Worm (Caenorhabditis elegans) whole organism, L4 larva: ENCODE results near the gene Y57A10A.31.
"Not testable (repeated sequence)": the region's sequence is repeated elsewhere in the genome, so short reads cannot be mapped to it uniquely, and the experiment has no call there.

Experiments used
- D1046.2 ChIP-seq: fragments of 200-800 bp; sonication (Bioruptor generic); IDR thresholded peaks from 2 replicates; pipeline ENCODE4 v1.3.6; 2022; ENCODE audit warnings: missing genetic modification characterization, missing compliant biosample characterization
- F10B5.3 ChIP-seq: sonication (generic microtip); optimal IDR thresholded peaks from 2 replicates; lab custom pipeline; 2016; ENCODE audit warnings: mild to moderate bottlenecking, missing genetic modification characterization, missing compliant biosample characterization
- aha-1 ChIP-seq: fragments of 150-350 bp; peaks from one replicate; lab custom pipeline; 2014; ENCODE audit warnings: missing biosample characterization, missing genetic modification characterization
- attf-4 ChIP-seq: sonication (generic microtip); optimal IDR thresholded peaks from 3 replicates; lab custom pipeline; 2017; ENCODE audit warnings: missing biosample characterization, missing genetic modification characterization
- ceh-28 ChIP-seq: fragments of 150-350 bp; optimal IDR thresholded peaks from 2 replicates; lab custom pipeline; 2014; ENCODE audit warnings: missing biosample characterization, missing genetic modification reagents, missing genetic modification characterization
- ceh-44 ChIP-seq: fragments of 200-800 bp; sonication (Bioruptor generic); IDR thresholded peaks from 2 replicates; pipeline ENCODE4 v1.3.6; 2022; ENCODE audit warnings: missing genetic modification reagents, missing genetic modification characterization, missing compliant biosample characterization
- daf-19 ChIP-seq: fragments of 200-800 bp; sonication (Bioruptor generic); conservative IDR thresholded peaks from 2 replicates; pipeline ENCODE4 v1.3.6; 2022; ENCODE audit warnings: missing genetic modification characterization, missing compliant biosample characterization
- dve-1 ChIP-seq: sonication (generic microtip); optimal IDR thresholded peaks from 2 replicates; lab custom pipeline; 2017; ENCODE audit warnings: antibody characterized with exemption, mild to moderate bottlenecking, missing genetic modification characterization, missing compliant biosample characterization; ENCODE audit not compliant: insufficient read depth
- gei-8 ChIP-seq: fragments of 200-800 bp; sonication (Bioruptor generic); optimal IDR thresholded peaks from 2 replicates; lab custom pipeline; 2018; ENCODE audit warnings: mild to moderate bottlenecking, missing genetic modification characterization, missing compliant biosample characterization
- lin-13 ChIP-seq: fragments of 150-350 bp; optimal IDR thresholded peaks from 2 replicates; lab custom pipeline; 2014; ENCODE audit warnings: missing biosample characterization, missing genetic modification reagents, missing genetic modification characterization
- lin-15B ChIP-seq: fragments of 150-350 bp; sonication (generic microtip); optimal IDR thresholded peaks from 3 replicates; lab custom pipeline; 2014; ENCODE audit warnings: missing biosample characterization, missing genetic modification characterization
- lin-38 ChIP-seq: fragments of 200-800 bp; sonication (Bioruptor generic); IDR thresholded peaks from 2 replicates; pipeline ENCODE4 v1.3.6; 2022; ENCODE audit warnings: missing genetic modification reagents, missing genetic modification characterization, missing compliant biosample characterization
- lin-39 ChIP-seq: fragments of 150-350 bp; optimal IDR thresholded peaks from 2 replicates; lab custom pipeline; 2014; ENCODE audit warnings: missing biosample characterization, missing genetic modification reagents, missing genetic modification characterization
- madf-5 ChIP-seq, 2 experiments: fragments of 200-800 bp; sonication (Bioruptor generic); IDR thresholded peaks; 2 replicates each; pipeline ENCODE4 v1.3.6; 2022; ENCODE audit warnings: missing compliant biosample characterization in 2 of 2, missing genetic modification characterization in 2 of 2
- mes-2 ChIP-seq: sonication (generic microtip); optimal IDR thresholded peaks from 2 replicates; lab custom pipeline; 2016; ENCODE audit warnings: missing genotype, mild to moderate bottlenecking, missing genetic modification characterization, missing compliant biosample characterization; ENCODE audit not compliant: poor library complexity, severe bottlenecking
- mxl-2 ChIP-seq: fragments of 200-800 bp; sonication (Bioruptor generic); conservative IDR thresholded peaks from 2 replicates; pipeline ENCODE4 v1.3.6; 2022; ENCODE audit warnings: missing genetic modification reagents, missing genetic modification characterization, missing compliant biosample characterization
- mxl-3 ChIP-seq: fragments of 200-800 bp; sonication (Bioruptor generic); optimal IDR thresholded peaks from 2 replicates; lab custom pipeline; 2018; ENCODE audit warnings: mild to moderate bottlenecking, missing genetic modification characterization, missing compliant biosample characterization
- nhr-10 ChIP-seq: fragments of 150-350 bp; optimal IDR thresholded peaks from 2 replicates; lab custom pipeline; 2014; ENCODE audit warnings: missing biosample characterization, missing genetic modification characterization
- nhr-111 ChIP-seq: fragments of 200-800 bp; sonication (Bioruptor generic); optimal IDR thresholded peaks from 2 replicates; lab custom pipeline; 2018; ENCODE audit warnings: mild to moderate bottlenecking, missing genetic modification characterization, missing compliant biosample characterization
- nhr-28 ChIP-seq: fragments of 150-350 bp; optimal IDR thresholded peaks from 2 replicates; lab custom pipeline; 2014; ENCODE audit warnings: missing biosample characterization, missing genetic modification characterization
- pha-4 ChIP-seq, 2 experiments: fragments of 150-350 bp in 1 of 2; fragments of 200-800 bp in 1 of 2; sonication (Bioruptor generic) in 1 of 2; IDR thresholded peaks in 1 of 2; optimal IDR thresholded peaks in 1 of 2; 2 replicates each; pipeline versions ENCODE4 v1.3.6 to Lab custom; 2014 to 2022; ENCODE audit warnings: missing genetic modification characterization in 2 of 2, missing genetic modification reagents in 2 of 2, missing biosample characterization in 1 of 2, missing compliant biosample characterization in 1 of 2
- php-3 ChIP-seq: fragments of 200-800 bp; sonication (Bioruptor generic); IDR thresholded peaks from 2 replicates; pipeline ENCODE4 v1.3.6; 2022; ENCODE audit warnings: missing genetic modification reagents, missing genetic modification characterization, missing compliant biosample characterization
- spr-1 ChIP-seq: sonication (generic microtip); optimal IDR thresholded peaks from 2 replicates; lab custom pipeline; 2016; ENCODE audit warnings: mild to moderate bottlenecking, missing genetic modification characterization, missing compliant biosample characterization
- tag-97 ChIP-seq: fragments of 200-800 bp; sonication (Bioruptor generic); IDR thresholded peaks from 2 replicates; pipeline ENCODE4 v1.3.6; 2022; ENCODE audit warnings: missing genetic modification characterization, missing compliant biosample characterization
- unc-62 ChIP-seq, 3 experiments: fragments of 150-350 bp in 1 of 3; sonication (generic microtip); optimal IDR thresholded peaks in 2 of 3; peaks in 1 of 3; 1 replicate in 1 of 3; 2 replicates in 2 of 3; lab custom pipeline; 2014 to 2017; ENCODE audit warnings: missing biosample characterization in 3 of 3, missing genetic modification characterization in 3 of 3, missing genetic modification reagents in 3 of 3, missing genotype in 1 of 3
- vab-7 ChIP-seq: fragments of 200-800 bp; sonication (Bioruptor generic); IDR thresholded peaks from 2 replicates; pipeline ENCODE4 v1.3.6; 2022; ENCODE audit warnings: missing genetic modification reagents, missing genetic modification characterization, missing compliant biosample characterization
- zfp-3 ChIP-seq: fragments of 200-800 bp; sonication (Bioruptor generic); conservative IDR thresholded peaks from 2 replicates; pipeline ENCODE4 v1.3.6; 2022; ENCODE audit warnings: missing genetic modification reagents, missing genetic modification characterization, missing compliant biosample characterization
- zip-11 ChIP-seq: fragments of 200-800 bp; sonication (Bioruptor generic); IDR thresholded peaks from 2 replicates; pipeline ENCODE4 v1.3.6; 2022; ENCODE audit warnings: missing genetic modification characterization, missing compliant biosample characterization
- zip-2 ChIP-seq: fragments of 150-350 bp; optimal IDR thresholded peaks from 2 replicates; lab custom pipeline; 2014; ENCODE audit warnings: missing biosample characterization, missing genetic modification characterization
- ztf-7 ChIP-seq: fragments of 150-350 bp; optimal IDR thresholded peaks from 2 replicates; lab custom pipeline; 2014; ENCODE audit warnings: missing biosample characterization, missing genetic modification characterization

The Y57A10A.31 gene

ce11 chrII:12318541-12318940 lies 29.4 kb downstream of the Y57A10A.31 start, which contains the start of gene sre-49:
Gene sre-49, plus strand, starts transcription at chrII:12318841.
- TF ChIP-seq mxl-3 (GFP tag; lab: Kevin White, UChicago); vab-7 (GFP tag; lab: Robert Waterston, UW); nhr-10 (tag; lab: Kevin White, UChicago): not testable (repeated sequence)

- TF ChIP-seq pha-4 (GFP tag; IDR thresholded peaks at IDR 0.05; lab: Robert Waterston, UW): no peak
- no peak for TF ChIP-seq pha-4 (tag; optimal IDR thresholded peaks at IDR 0.05; lab: Kevin White, UChicago)
- no peak for TF ChIP-seq madf-5 (GFP tag; IDR thresholded peaks at IDR 0.05; lab: Robert Waterston, UW)
- no peak for TF ChIP-seq daf-19 (GFP tag; lab: Robert Waterston, UW)
- TF ChIP-seq gei-8 (GFP tag; lab: Kevin White, UChicago): no peak
- no peak for TF ChIP-seq lin-38 (GFP tag; lab: Robert Waterston, UW)
- no peak for TF ChIP-seq F10B5.3 (tag; lab: Kevin White, UChicago)
- TF ChIP-seq tag-97 (GFP tag; lab: Robert Waterston, UW): no peak
- TF ChIP-seq mes-2 (tag; lab: Kevin White, UChicago): no peak
These were observed 34.1 kb downstream of the Y57A10A.31 start, which contains the start of gene sre-53 for ce11 chrII:12323305-12323704. Gene sre-53, minus strand, starts transcription at chrII:12323405.

DNA sequence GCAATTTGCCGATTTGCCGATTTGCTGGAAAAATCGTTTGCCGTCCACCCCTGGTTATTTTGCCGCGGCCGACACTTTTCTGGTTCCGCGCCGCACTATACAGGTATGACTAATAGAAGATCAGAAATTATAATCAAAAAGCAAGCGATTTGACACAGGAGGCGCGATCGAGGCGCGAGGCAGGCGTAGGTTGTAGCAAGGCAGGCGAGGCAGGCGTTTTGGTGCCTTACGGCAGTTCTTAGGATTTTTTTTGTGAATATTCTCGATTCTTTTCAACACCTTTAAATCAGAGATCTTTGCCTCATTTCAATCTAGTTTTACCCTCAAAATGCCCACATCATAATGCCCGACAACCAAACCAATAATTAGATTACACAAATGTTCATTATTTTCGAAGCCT lies 35.0 kb downstream of the Y57A10A.31 start, which contains the start of gene sre-56:
TSS of gene sre-56 (plus strand) at position 301 of the 400 bp plus-strand sequence.
- no peak for TF ChIP-seq spr-1 (tag; lab: Kevin White, UChicago)
- TF ChIP-seq aha-1 (tag; lab: Kevin White, UChicago): peak; percentile 51

DNA sequence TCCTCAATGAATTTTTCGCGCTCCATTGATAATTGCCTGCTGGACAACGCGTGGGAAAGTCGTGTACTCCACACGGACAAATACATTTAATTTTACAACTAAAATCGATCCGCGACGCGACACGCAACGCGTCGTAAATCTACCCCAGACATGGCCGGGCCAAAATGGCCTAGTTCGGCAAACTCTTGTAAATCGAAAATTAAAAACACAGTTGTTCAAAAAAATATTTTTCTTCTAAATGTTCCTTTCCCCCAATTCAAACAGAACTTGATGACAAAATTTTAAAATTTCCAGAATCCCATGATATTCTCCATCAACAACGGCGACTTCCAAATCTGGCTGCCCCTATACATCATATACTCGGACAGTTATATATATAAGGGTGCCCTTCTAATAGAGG lies 39.8 kb downstream of the Y57A10A.31 start, which contains the start of gene sre-55:
TSS of gene sre-55 (plus strand) at position 301 of the 400 bp plus-strand sequence.
- no peak for TF ChIP-seq ceh-44 (GFP tag; lab: Robert Waterston, UW)
- TF ChIP-seq nhr-111 (GFP tag; lab: Kevin White, UChicago): no peak
- no peak for TF ChIP-seq zip-11 (GFP tag; lab: Robert Waterston, UW)
- no peak for TF ChIP-seq mxl-2
- no peak for TF ChIP-seq lin-13
- TF ChIP-seq lin-15B (tag; lab: Kevin White, UChicago): no peak

- TF ChIP-seq nhr-28 (tag; lab: Kevin White, UChicago) (no peak), D1046.2 (GFP tag; lab: Robert Waterston, UW) (no peak), attf-4 (tag; lab: Kevin White, UChicago) (no peak), php-3 (GFP tag; lab: Robert Waterston, UW) (no peak), dve-1 (tag; lab: Kevin White, UChicago) (no peak), unc-62 (GFP tag; optimal IDR thresholded peaks at IDR 0.05 in 1 of 2; lab: Kevin White, UChicago) (no peak), unc-62 (tag; optimal IDR thresholded peaks at IDR 0.05; lab: Kevin White, UChicago) (no peak), zfp-3 (GFP tag; lab: Robert Waterston, UW) (no peak), ztf-7 (tag; lab: Kevin White, UChicago) (no peak)
- TF ChIP-seq, all 104 proteins: peak for 0
These were observed 43.4 kb downstream of the Y57A10A.31 start, which contains the start of gene sre-54 for ce11 chrII:12332624-12333023. Gene sre-54, plus strand, starts transcription at chrII:12332924.

- TF ChIP-seq lin-13: no peak
- no peak for TF ChIP-seq zip-2
- TF ChIP-seq lin-39: no peak
- no peak for TF ChIP-seq nhr-111 (GFP tag; lab: Kevin White, UChicago)
- no peak for TF ChIP-seq ceh-28
These were observed 46.2 kb downstream of the Y57A10A.31 start, which contains the start of gene sre-52 for ce11 chrII:12335430-12335829. Gene sre-52, plus strand, starts transcription at chrII:12335730.
